Worm (Caenorhabditis elegans) whole organism, L1 larva: Measurements from ENCODE around the gene K10D11.6.

Experiments
- Y116A8C.19 ChIP-seq: sonication (generic microtip); optimal IDR thresholded peaks from 2 replicates; lab custom pipeline; 2016; ENCODE audit warnings: missing compliant biosample characterization, missing genetic modification characterization, borderline replicate concordance
- efl-1 ChIP-seq, 4 experiments: fragments of 150-350 bp; optimal IDR thresholded peaks in 3 of 4; peaks in 1 of 4; 1 replicate in 1 of 4; 2 replicates in 3 of 4; lab custom pipeline; 2014; ENCODE audit warnings: missing biosample characterization in 2 of 4, missing genetic modification characterization in 2 of 4, missing genetic modification reagents in 2 of 4
- jun-1 ChIP-seq: fragments of 150-350 bp; optimal IDR thresholded peaks from 2 replicates; lab custom pipeline; 2014; ENCODE audit warnings: missing biosample characterization, missing genetic modification reagents, missing genetic modification characterization
- mep-1 ChIP-seq: fragments of 150-350 bp; optimal IDR thresholded peaks from 2 replicates; lab custom pipeline; 2014; ENCODE audit warnings: missing biosample characterization, missing genetic modification characterization
- tbx-2 ChIP-seq: sonication (generic microtip); optimal IDR thresholded peaks from 2 replicates; lab custom pipeline; 2016; ENCODE audit warnings: missing genetic modification characterization, missing compliant biosample characterization

ce11 chrIV:13029674-13030466 is 40.6 kb upstream of the K10D11.6 start:
- TF ChIP-seq efl-1 (optimal IDR thresholded peaks at IDR 0.05; lab: Kevin White, UChicago) (peak in 1 of 2 experiments; percentile 3), efl-1 (GFP tag; optimal IDR thresholded peaks at IDR 0.05 in 1 of 2; lab: Kevin White, UChicago) (peak in 1 of 2 experiments; percentile 77), mep-1 (tag; lab: Kevin White, UChicago) (peak; percentile 32), jun-1 (tag; lab: Kevin White, UChicago) (no peak), tbx-2 (tag; lab: Kevin White, UChicago) (no peak), Y116A8C.19 (tag; lab: Kevin White, UChicago) (no peak)
